Worm (Caenorhabditis elegans) whole organism, L2 larva: Measurements from ENCODE around the gene fbxa-164.

Experiments used
- C34F6.9 ChIP-seq: fragments of 150-350 bp; optimal IDR thresholded peaks from 2 replicates; lab custom pipeline; 2014; ENCODE audit warnings: missing biosample characterization, missing genetic modification characterization
- F13H6.1 ChIP-seq: sonication (generic microtip); optimal IDR thresholded peaks from 2 replicates; lab custom pipeline; 2016; ENCODE audit warnings: missing genetic modification characterization, missing compliant biosample characterization
- R02D3.7 ChIP-seq: fragments of 150-350 bp; optimal IDR thresholded peaks from 2 replicates; lab custom pipeline; 2014; ENCODE audit warnings: missing biosample characterization, missing genetic modification characterization
- ceh-82 ChIP-seq: fragments of 150-350 bp; optimal IDR thresholded peaks from 2 replicates; lab custom pipeline; 2014; ENCODE audit warnings: missing biosample characterization, missing genetic modification characterization
- fos-1 ChIP-seq: fragments of 150-350 bp; optimal IDR thresholded peaks from 2 replicates; lab custom pipeline; 2014; ENCODE audit warnings: missing biosample characterization, missing genetic modification characterization
- lin-11 ChIP-seq: fragments of 150-350 bp; sonication (generic microtip); optimal IDR thresholded peaks from 2 replicates; lab custom pipeline; 2014; ENCODE audit warnings: missing biosample characterization, missing genetic modification characterization, inconsistent platforms, mixed read lengths
- lin-39 ChIP-seq: fragments of 150-350 bp; optimal IDR thresholded peaks from 2 replicates; lab custom pipeline; 2014; ENCODE audit warnings: missing biosample characterization, missing genetic modification reagents, missing genetic modification characterization
- lsy-2 ChIP-seq, 2 experiments: fragments of 150-350 bp in 1 of 2; sonication (generic microtip) in 1 of 2; optimal IDR thresholded peaks; 2 replicates each; lab custom pipeline; 2014 to 2017; ENCODE audit warnings: missing biosample characterization in 2 of 2, missing genetic modification characterization in 2 of 2
- mdl-1 ChIP-seq, 2 experiments: fragments of 150-350 bp in 1 of 2; sonication (generic microtip) in 1 of 2; optimal IDR thresholded peaks; 2 replicates each; lab custom pipeline; 2017; ENCODE audit warnings: missing biosample characterization in 2 of 2, missing genetic modification characterization in 2 of 2
- nhr-10 ChIP-seq: sonication (generic microtip); optimal IDR thresholded peaks from 2 replicates; lab custom pipeline; 2017; ENCODE audit warnings: missing biosample characterization, missing genetic modification characterization
- skn-1 ChIP-seq: sonication (generic microtip); optimal IDR thresholded peaks from 2 replicates; lab custom pipeline; 2017; ENCODE audit warnings: missing biosample characterization, missing genetic modification characterization
- unc-62 ChIP-seq: fragments of 150-350 bp; optimal IDR thresholded peaks from 2 replicates; lab custom pipeline; 2014; ENCODE audit warnings: missing biosample characterization, missing genetic modification reagents, missing genetic modification characterization

ce11 chrII:1654917-1655316 is 41.0 kb upstream of the fbxa-164 start, which contains the start of gene btb-12:
- TF ChIP-seq lin-39 (tag; lab: Kevin White, UChicago) = no peak
- TF ChIP-seq mdl-1 (tag; optimal IDR thresholded peaks at IDR 0.05; lab: Kevin White, UChicago) = no peak
- TF ChIP-seq ceh-82 (tag; lab: Kevin White, UChicago) = no peak
- TF ChIP-seq unc-62 (GFP tag; lab: Kevin White, UChicago) = no peak
- TF ChIP-seq C34F6.9 (tag; lab: Kevin White, UChicago) = no peak
- no peak for TF ChIP-seq R02D3.7 (tag; lab: Kevin White, UChicago)
- TF ChIP-seq lin-11 = no peak
- no peak for TF ChIP-seq lsy-2 (tag; optimal IDR thresholded peaks at IDR 0.05; lab: Kevin White, UChicago)
- no peak for TF ChIP-seq nhr-10
- no peak for TF ChIP-seq fos-1 (tag; lab: Kevin White, UChicago)
- no peak for TF ChIP-seq F13H6.1 (tag; lab: Kevin White, UChicago)
- TF ChIP-seq skn-1 = no peak
